Worm (Caenorhabditis elegans) whole organism, L4/young adult: ENCODE measurements around the gene srr-10.

Experiments
- W03F9.2 ChIP-seq: fragments of 150-350 bp; optimal IDR thresholded peaks from 2 replicates; lab custom pipeline; 2014; ENCODE audit warnings: missing biosample characterization, missing genetic modification characterization
- him-1 ChIP-seq: sonication (generic microtip); optimal IDR thresholded peaks from 2 replicates; lab custom pipeline; 2016; ENCODE audit warnings: missing genotype, missing genetic modification reagents, missing genetic modification characterization, missing compliant biosample characterization

DNA sequence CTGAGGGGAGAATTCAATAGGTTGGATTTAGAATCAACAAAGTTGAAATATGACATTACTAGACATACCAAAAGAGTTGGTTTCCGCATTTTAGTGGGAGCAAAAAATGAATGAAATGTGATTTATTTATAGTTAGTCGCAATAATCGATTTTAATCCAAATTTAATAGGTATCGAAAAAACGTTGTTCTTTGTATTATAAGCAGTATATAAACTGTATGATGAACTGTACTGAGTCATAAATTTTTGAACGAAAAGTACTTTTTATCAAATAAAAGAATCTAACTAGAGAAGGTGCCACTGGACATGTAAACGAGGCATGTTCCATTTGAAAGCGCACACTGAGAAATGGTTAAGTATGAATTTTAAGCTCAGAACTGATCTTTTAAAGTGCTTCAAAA lies 45.5 kb upstream of the srr-10 start, which contains the start of gene C12D5.9:
- TF ChIP-seq W03F9.2 (no peak), him-1 (tag; lab: Kevin White, UChicago) (no peak)
